Fruit fly (Drosophila melanogaster): ENCODE results near the gene CG9368.
A peak's percentile ranks its signal among the peaks of the same experiment; 100 is the strongest.

CG9368 gene

DNA sequence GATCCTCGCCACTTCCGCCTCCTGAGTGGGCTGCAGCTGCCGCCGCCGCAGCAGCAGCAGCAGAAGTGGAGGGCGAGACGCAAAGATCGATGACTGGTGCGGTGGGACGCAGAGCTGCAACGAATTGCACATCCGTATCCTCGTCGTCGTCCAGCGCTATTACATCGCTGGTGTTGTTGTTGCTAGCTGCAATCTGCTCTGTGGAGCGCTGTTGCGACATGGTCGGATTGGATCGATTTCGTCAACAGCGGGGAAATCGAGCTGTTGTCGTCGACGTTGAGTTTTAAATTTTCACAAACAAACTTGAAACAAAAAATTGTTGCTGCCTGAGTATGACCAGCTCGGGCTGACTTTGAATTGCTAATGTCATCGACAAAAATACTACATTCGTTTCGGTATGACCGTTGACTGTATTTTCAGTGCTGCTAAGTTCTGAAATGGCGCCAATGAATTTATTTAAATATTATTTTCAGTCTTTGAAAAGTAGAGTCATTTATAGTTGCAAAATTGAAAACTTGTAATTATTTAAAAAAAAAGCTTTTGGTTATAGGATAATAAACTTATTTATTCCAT, 41.1 kb downstream of the CG9368 start, which contains the start of gene Rnf146:
TSS of gene Rnf146 (minus strand) at position 369 of the 573 bp plus-strand sequence.
- no peak for TF ChIP-seq Dif (GFP tag; optimal IDR thresholded peaks at IDR 0.05; ENCODE audit: partially characterized antibody)
- no peak for TF ChIP-seq CrebA (GFP tag; optimal IDR thresholded peaks at IDR 0.05; ENCODE audit: borderline replicate concordance)
- TF ChIP-seq dl (GFP tag; optimal IDR thresholded peaks at IDR 0.05; ENCODE audit: insufficient read depth in 1 of 2, partially characterized antibody in 2 of 2), result no peak
- no peak for TF ChIP-seq Vsx2 (GFP tag; optimal IDR thresholded peaks at IDR 0.05; ENCODE audit: partially characterized antibody)
- TF ChIP-seq Hr83 (GFP tag; optimal IDR thresholded peaks at IDR 0.05; ENCODE audit: poor library complexity, severe bottlenecking), result no peak
- TF ChIP-seq Hnf4 (GFP tag; optimal IDR thresholded peaks at IDR 0.05), result peak; percentile 34
- TF ChIP-seq CG9705 (GFP tag; optimal IDR thresholded peaks at IDR 0.05), result no peak
- TF ChIP-seq dmrt93B (GFP tag; optimal IDR thresholded peaks at IDR 0.05), result no peak
- TF ChIP-seq fru (GFP tag; optimal IDR thresholded peaks at IDR 0.05), result no peak
- no peak for TF ChIP-seq Abd-B (GFP tag; optimal IDR thresholded peaks at IDR 0.05)
- TF ChIP-seq Dfd (GFP tag; optimal IDR thresholded peaks at IDR 0.05), result no peak
- TF ChIP-seq brk (GFP tag; optimal IDR thresholded peaks at IDR 0.05), result peak; percentile 25
- no peak for TF ChIP-seq sage (GFP tag; optimal IDR thresholded peaks at IDR 0.05)
- no peak for TF ChIP-seq GATAd (GFP tag; optimal IDR thresholded peaks at IDR 0.05)
- TF ChIP-seq br (GFP tag; optimal IDR thresholded peaks at IDR 0.05), result no peak
- no peak for TF ChIP-seq Mio (GFP tag; optimal IDR thresholded peaks at IDR 0.05)
- TF ChIP-seq Rel (GFP tag; optimal IDR thresholded peaks at IDR 0.05), result no peak
- peak; percentile 22 for TF ChIP-seq Rel (tag; optimal IDR thresholded peaks at IDR 0.05)
- no peak for TF ChIP-seq dsf (GFP tag; optimal IDR thresholded peaks at IDR 0.05; ENCODE audit: borderline replicate concordance)
- no peak for TF ChIP-seq rgr (GFP tag; optimal IDR thresholded peaks at IDR 0.05)
- TF ChIP-seq OdsH (GFP tag; optimal IDR thresholded peaks at IDR 0.05), result no peak
- TF ChIP-seq woc (GFP tag; optimal IDR thresholded peaks at IDR 0.05), result no peak
- no peak for TF ChIP-seq Jra (GFP tag; optimal IDR thresholded peaks at IDR 0.05)
- no peak for TF ChIP-seq CG32264 (GFP tag; optimal IDR thresholded peaks at IDR 0.05)
- TF ChIP-seq foxo (GFP tag; optimal IDR thresholded peaks at IDR 0.05), result no peak
- TF ChIP-seq Myc (optimal IDR thresholded peaks at IDR 0.05), result no peak
- no peak for TF ChIP-seq usp (GFP tag; optimal IDR thresholded peaks at IDR 0.05)
- no peak for TF ChIP-seq pan (optimal IDR thresholded peaks at IDR 0.05)
- peak; percentile 2 for TF ChIP-seq HLH106 (tag; optimal IDR thresholded peaks at IDR 0.05)
- TF ChIP-seq lola (GFP tag; optimal IDR thresholded peaks at IDR 0.05), result no peak
- no peak for TF ChIP-seq psq (GFP tag; optimal IDR thresholded peaks at IDR 0.05)
- TF ChIP-seq Sp1 (GFP tag; optimal IDR thresholded peaks at IDR 0.05), result no peak
- no peak for TF ChIP-seq jim (GFP tag; optimal IDR thresholded peaks at IDR 0.05)
- no peak for TF ChIP-seq sv (GFP tag; optimal IDR thresholded peaks at IDR 0.05)
- TF ChIP-seq Hr78 (GFP tag; optimal IDR thresholded peaks at IDR 0.05), result no peak
- peak; percentile 3 for TF ChIP-seq h (GFP tag; optimal IDR thresholded peaks at IDR 0.05)
- TF ChIP-seq tai (GFP tag; optimal IDR thresholded peaks at IDR 0.05), result no peak
- no peak for TF ChIP-seq N (GFP tag; optimal IDR thresholded peaks at IDR 0.05)

DNA sequence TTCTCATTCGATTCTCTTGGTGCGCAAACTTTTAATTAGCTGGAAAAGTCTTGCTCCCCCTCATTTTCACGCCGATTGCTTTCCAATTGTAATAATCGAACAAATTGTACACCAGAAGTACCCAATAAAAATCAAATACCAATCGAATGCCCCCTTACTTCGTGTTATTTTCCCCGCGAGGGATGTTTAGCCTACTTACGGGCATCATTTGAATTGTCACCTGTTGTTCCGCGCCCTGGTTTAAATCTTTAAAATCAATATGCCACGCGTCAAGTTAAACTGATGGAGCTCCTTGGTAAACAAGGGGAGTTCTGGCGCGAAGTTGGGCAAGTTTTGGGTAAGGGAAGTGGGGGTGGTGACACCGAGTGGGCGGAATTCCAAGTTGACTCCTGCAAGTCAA, 44.9 kb downstream of the CG9368 start:
- no peak for TF ChIP-seq Hr78 (GFP tag; optimal IDR thresholded peaks at IDR 0.05)
- no peak for TF ChIP-seq brk (GFP tag; optimal IDR thresholded peaks at IDR 0.05)
- peak; percentile 34 for TF ChIP-seq h (GFP tag; optimal IDR thresholded peaks at IDR 0.05)
- TF ChIP-seq Dif (GFP tag; optimal IDR thresholded peaks at IDR 0.05; ENCODE audit: partially characterized antibody), result no peak
- no peak for TF ChIP-seq usp (GFP tag; optimal IDR thresholded peaks at IDR 0.05)

DNA sequence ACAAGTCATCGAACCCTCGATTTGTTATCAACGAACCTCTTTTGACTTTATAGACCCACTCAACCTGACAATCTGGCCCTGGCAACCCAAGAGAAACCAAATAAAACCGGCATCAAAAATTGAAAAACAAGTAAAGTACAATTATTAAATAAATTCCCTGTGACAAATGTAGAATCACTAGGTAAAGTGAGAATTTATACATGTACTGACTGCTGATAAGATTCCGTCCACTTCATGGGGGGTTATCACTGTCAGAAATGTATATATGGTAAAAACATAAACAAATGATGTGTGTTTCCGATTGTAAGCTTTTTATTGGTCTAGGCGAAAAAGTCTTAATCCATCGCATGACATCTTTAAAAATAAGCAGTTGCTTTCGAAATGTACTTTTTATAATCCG, 47.2 kb downstream of the CG9368 start:
- TF ChIP-seq br (GFP tag; optimal IDR thresholded peaks at IDR 0.05), result no peak
- TF ChIP-seq rgr (GFP tag; optimal IDR thresholded peaks at IDR 0.05), result peak; percentile 45
- no peak for TF ChIP-seq Rel (GFP tag; optimal IDR thresholded peaks at IDR 0.05)
- TF ChIP-seq Rel (tag; optimal IDR thresholded peaks at IDR 0.05), result peak; percentile 95
- TF ChIP-seq N (GFP tag; optimal IDR thresholded peaks at IDR 0.05), result no peak

All from whole organism, wandering third instar larva.